Worm (Caenorhabditis elegans) whole organism, young adult: Measurements from ENCODE around the gene syx-6.

Experiments used
- B0336.3 ChIP-seq: fragments of 200-800 bp; sonication (Bioruptor generic); IDR thresholded peaks from 2 replicates; pipeline ENCODE4 v1.3.6; 2022; ENCODE audit warnings: missing genetic modification characterization, missing compliant biosample characterization
- Y79H2A.3 ChIP-seq: fragments of 200-800 bp; sonication (Bioruptor generic); conservative IDR thresholded peaks from 2 replicates; pipeline ENCODE4 v1.3.6; 2022; ENCODE audit warnings: missing genetic modification reagents, missing genetic modification characterization, missing compliant biosample characterization
- ama-1 ChIP-seq, 3 experiments: fragments of 150-350 bp in 1 of 3; sonication (generic microtip) in 2 of 3; optimal IDR thresholded peaks; 2 replicates each; lab custom pipeline; 2014 to 2018; ENCODE audit warnings: missing biosample characterization in 2 of 3, missing genetic modification characterization in 2 of 3, missing genetic modification reagents in 2 of 3
- ceh-40 ChIP-seq: fragments of 200-800 bp; sonication (Bioruptor generic); IDR thresholded peaks from 2 replicates; pipeline ENCODE4 v1.3.6; 2022; ENCODE audit warnings: missing genetic modification characterization, missing compliant biosample characterization
- dpl-1 ChIP-seq: fragments of 150-350 bp; optimal IDR thresholded peaks from 2 replicates; lab custom pipeline; 2014; ENCODE audit warnings: missing biosample characterization, missing genetic modification reagents, missing genetic modification characterization
- ets-4 ChIP-seq: fragments of 200-800 bp; sonication (Bioruptor generic); optimal IDR thresholded peaks from 2 replicates; lab custom pipeline; 2018; ENCODE audit warnings: mild to moderate bottlenecking, missing genetic modification characterization, missing compliant biosample characterization
- him-1 ChIP-seq: sonication (generic microtip); optimal IDR thresholded peaks from 2 replicates; lab custom pipeline; 2016; ENCODE audit warnings: missing genotype, missing genetic modification reagents, missing genetic modification characterization, missing compliant biosample characterization
- lin-54 ChIP-seq: fragments of 200-800 bp; sonication (Bioruptor generic); optimal IDR thresholded peaks from 2 replicates; lab custom pipeline; 2018; ENCODE audit warnings: mild to moderate bottlenecking, missing genetic modification characterization, missing compliant biosample characterization
- nfya-1 ChIP-seq: sonication (generic microtip); optimal IDR thresholded peaks from 2 replicates; lab custom pipeline; 2017; ENCODE audit warnings: antibody characterized with exemption, missing compliant biosample characterization, missing genetic modification characterization, borderline replicate concordance; ENCODE audit not compliant: insufficient read depth
- pha-4 ChIP-seq: fragments of 150-350 bp; sonication (generic microtip); optimal IDR thresholded peaks from 2 replicates; lab custom pipeline; 2014; ENCODE audit warnings: missing biosample characterization, missing genetic modification reagents, missing genetic modification characterization
- sea-2 ChIP-seq: fragments of 200-800 bp; sonication (Bioruptor generic); IDR thresholded peaks from 2 replicates; pipeline ENCODE4 v1.3.6; 2022; ENCODE audit warnings: missing genetic modification characterization, missing compliant biosample characterization
- snpc-1.1 ChIP-seq: sonication (generic microtip); optimal IDR thresholded peaks from 2 replicates; lab custom pipeline; 2017; ENCODE audit warnings: missing genetic modification characterization, mild to moderate bottlenecking, missing compliant biosample characterization, antibody characterized with exemption, moderate library complexity, missing genotype, missing genetic modification reagents; ENCODE audit not compliant: insufficient read depth
- xnd-1 ChIP-seq: sonication (generic microtip); optimal IDR thresholded peaks from 2 replicates; lab custom pipeline; 2016; ENCODE audit warnings: missing genotype, missing genetic modification reagents, missing genetic modification characterization, missing compliant biosample characterization
- zim-3 ChIP-seq: sonication (generic microtip); optimal IDR thresholded peaks from 2 replicates; lab custom pipeline; 2017; ENCODE audit warnings: mild to moderate bottlenecking, missing genetic modification characterization, moderate library complexity, missing compliant biosample characterization

DNA sequence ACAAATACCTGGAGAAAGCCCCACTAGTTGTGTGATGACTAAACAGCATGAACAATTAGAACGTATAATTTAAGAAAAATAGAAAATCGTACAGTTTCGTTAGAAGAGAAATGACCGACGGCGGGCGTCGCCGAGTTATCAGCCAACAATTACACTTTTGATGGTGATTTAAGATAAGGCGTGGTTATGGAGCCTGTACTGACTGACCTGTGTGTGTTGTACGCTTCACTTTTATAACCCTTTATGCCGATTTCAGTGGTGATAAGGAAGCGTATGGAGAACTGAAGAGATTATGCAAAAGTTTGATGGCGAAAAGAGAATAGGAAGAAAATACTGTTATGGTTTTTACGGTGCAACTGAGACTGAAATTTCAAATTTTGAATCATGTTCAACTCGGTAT lies 11.2 kb upstream of the syx-6 start:
- peak; percentile 7 for TF ChIP-seq pha-4 (tag; lab: Kevin White, UChicago)
- TF ChIP-seq snpc-1.1, result no peak
- TF ChIP-seq xnd-1 (tag; lab: Kevin White, UChicago), result no peak
- no peak for TF ChIP-seq dpl-1 (GFP tag; lab: Kevin White, UChicago)
- TF ChIP-seq him-1 (tag; lab: Kevin White, UChicago), result no peak
- TF ChIP-seq zim-3 (tag; lab: Kevin White, UChicago), result no peak
- peak; percentile 18 for TF ChIP-seq ets-4 (GFP tag; lab: Kevin White, UChicago)
- TF ChIP-seq B0336.3 (GFP tag; lab: Robert Waterston, UW), result no peak
- no peak for TF ChIP-seq lin-54 (GFP tag; lab: Kevin White, UChicago)
- no peak for TF ChIP-seq sea-2
- no peak for TF ChIP-seq ceh-40 (GFP tag; lab: Robert Waterston, UW)
- TF ChIP-seq nfya-1 (tag; lab: Kevin White, UChicago), result no peak
- TF ChIP-seq ama-1 (optimal IDR thresholded peaks at IDR 0.05; lab: Kevin White, UChicago), result no peak
- no peak for TF ChIP-seq ama-1 (GFP tag; optimal IDR thresholded peaks at IDR 0.05; lab: Kevin White, UChicago)
- no peak for TF ChIP-seq Y79H2A.3 (GFP tag; lab: Robert Waterston, UW)
